Fruit fly (Drosophila melanogaster): ENCODE measurements around the gene SrpRbeta.

- TF ChIP-seq brk (GFP tag; optimal IDR thresholded peaks at IDR 0.05) (no peak), woc (GFP tag; optimal IDR thresholded peaks at IDR 0.05) (no peak), OdsH (GFP tag; optimal IDR thresholded peaks at IDR 0.05) (no peak), jim (GFP tag; optimal IDR thresholded peaks at IDR 0.05) (no peak), lola (GFP tag; optimal IDR thresholded peaks at IDR 0.05) (no peak), h (GFP tag; optimal IDR thresholded peaks at IDR 0.05) (no peak), Abd-B (GFP tag; optimal IDR thresholded peaks at IDR 0.05) (no peak), Mio (GFP tag; optimal IDR thresholded peaks at IDR 0.05) (no peak), Hr83 (GFP tag; optimal IDR thresholded peaks at IDR 0.05; ENCODE audit: poor library complexity, severe bottlenecking) (no peak), sv (GFP tag; optimal IDR thresholded peaks at IDR 0.05) (no peak)
These were observed 49.0 kb downstream of the SrpRbeta start for dm6 chr3L:8670983-8671382.
